Worm (Caenorhabditis elegans) whole organism, L4 larva: ENCODE measurements around the gene tax-6.

ENCODE experiments used
- D1046.2 ChIP-seq: fragments of 200-800 bp; sonication (Bioruptor generic); IDR thresholded peaks from 2 replicates; pipeline ENCODE4 v1.3.6; 2022; ENCODE audit warnings: missing genetic modification characterization, missing compliant biosample characterization
- F37D6.2 ChIP-seq: sonication (generic microtip); optimal IDR thresholded peaks from 2 replicates; lab custom pipeline; 2016; ENCODE audit warnings: mild to moderate bottlenecking, missing genetic modification characterization, missing compliant biosample characterization
- F49E8.2 ChIP-seq: sonication (generic microtip); optimal IDR thresholded peaks from 2 replicates; lab custom pipeline; 2016; ENCODE audit warnings: missing compliant biosample characterization, mild to moderate bottlenecking, missing genetic modification characterization, borderline replicate concordance
- T20F7.1 ChIP-seq: fragments of 200-800 bp; sonication (Bioruptor generic); optimal IDR thresholded peaks from 2 replicates; lab custom pipeline; 2018; ENCODE audit warnings: mild to moderate bottlenecking, missing genetic modification characterization, missing compliant biosample characterization
- ZK546.5 ChIP-seq, 2 experiments: sonication (generic microtip); optimal IDR thresholded peaks; 2 replicates each; lab custom pipeline; 2017; ENCODE audit warnings: missing biosample characterization in 2 of 2, missing genetic modification characterization in 2 of 2
- ceh-20 ChIP-seq: fragments of 200-800 bp; sonication (Bioruptor generic); IDR thresholded peaks from 2 replicates; pipeline ENCODE4 v1.3.6; 2022; ENCODE audit warnings: missing genetic modification reagents, missing genetic modification characterization, missing compliant biosample characterization
- ceh-32 ChIP-seq: sonication (generic microtip); optimal IDR thresholded peaks from 2 replicates; lab custom pipeline; 2016; ENCODE audit warnings: mild to moderate bottlenecking, missing genetic modification characterization, missing compliant biosample characterization; ENCODE audit not compliant: poor library complexity
- ceh-44 ChIP-seq: fragments of 200-800 bp; sonication (Bioruptor generic); IDR thresholded peaks from 2 replicates; pipeline ENCODE4 v1.3.6; 2022; ENCODE audit warnings: missing genetic modification reagents, missing genetic modification characterization, missing compliant biosample characterization
- ctbp-1 ChIP-seq: fragments of 200-800 bp; sonication (Bioruptor generic); IDR thresholded peaks from 2 replicates; pipeline ENCODE4 v1.3.6; 2022; ENCODE audit warnings: missing genetic modification reagents, missing genetic modification characterization, missing compliant biosample characterization
- daf-12 ChIP-seq: fragments of 150-350 bp; optimal IDR thresholded peaks from 2 replicates; lab custom pipeline; 2014; ENCODE audit warnings: missing biosample characterization, missing genetic modification reagents, missing genetic modification characterization
- daf-16 ChIP-seq, 3 experiments: sonication (generic microtip); optimal IDR thresholded peaks; 2 replicates each; lab custom pipeline; 2016 to 2017; ENCODE audit warnings: missing genetic modification characterization in 3 of 3, missing genetic modification reagents in 3 of 3, mild to moderate bottlenecking in 2 of 3, missing compliant biosample characterization in 2 of 3, missing biosample characterization in 1 of 3, moderate library complexity in 1 of 3
- daf-8 ChIP-seq: fragments of 200-800 bp; sonication (Bioruptor generic); IDR thresholded peaks from 2 replicates; pipeline ENCODE4 v1.3.6; 2022; ENCODE audit warnings: missing genetic modification characterization, missing compliant biosample characterization
- dmd-6 ChIP-seq: fragments of 200-800 bp; sonication (Bioruptor generic); IDR thresholded peaks from 2 replicates; pipeline ENCODE4 v1.3.6; 2022; ENCODE audit warnings: missing genetic modification reagents, missing genetic modification characterization, missing compliant biosample characterization
- dve-1 ChIP-seq: sonication (generic microtip); optimal IDR thresholded peaks from 2 replicates; lab custom pipeline; 2017; ENCODE audit warnings: antibody characterized with exemption, mild to moderate bottlenecking, missing genetic modification characterization, missing compliant biosample characterization; ENCODE audit not compliant: insufficient read depth
- egl-27 ChIP-seq: sonication (generic microtip); optimal IDR thresholded peaks from 3 replicates; lab custom pipeline; 2017; ENCODE audit warnings: missing biosample characterization, missing genetic modification reagents, missing genetic modification characterization
- egl-43 ChIP-seq: fragments of 200-800 bp; sonication (Bioruptor generic); IDR thresholded peaks from 2 replicates; pipeline ENCODE4 v1.3.6; 2022; ENCODE audit warnings: missing genetic modification reagents, missing genetic modification characterization, missing compliant biosample characterization
- fos-1 ChIP-seq: fragments of 150-350 bp; optimal IDR thresholded peaks from 2 replicates; lab custom pipeline; 2014; ENCODE audit warnings: missing biosample characterization, missing genetic modification characterization
- hlh-11 ChIP-seq: fragments of 200-800 bp; sonication (Bioruptor generic); optimal IDR thresholded peaks from 2 replicates; lab custom pipeline; 2018; ENCODE audit warnings: mild to moderate bottlenecking, missing genetic modification characterization, missing compliant biosample characterization
- hlh-30 ChIP-seq: sonication (generic microtip); optimal IDR thresholded peaks from 2 replicates; lab custom pipeline; 2017; ENCODE audit warnings: antibody characterized with exemption, mild to moderate bottlenecking, missing genetic modification characterization, missing compliant biosample characterization; ENCODE audit not compliant: insufficient read depth
- lin-1 ChIP-seq: fragments of 200-800 bp; sonication (Bioruptor generic); IDR thresholded peaks from 2 replicates; pipeline ENCODE4 v1.3.6; 2022; ENCODE audit warnings: missing genetic modification reagents, missing genetic modification characterization, missing compliant biosample characterization
- lin-29 ChIP-seq: fragments of 200-800 bp; sonication (Bioruptor generic); IDR thresholded peaks from 2 replicates; pipeline ENCODE4 v1.3.6; 2022; ENCODE audit warnings: missing genetic modification reagents, missing genetic modification characterization, missing compliant biosample characterization
- lin-38 ChIP-seq: fragments of 200-800 bp; sonication (Bioruptor generic); IDR thresholded peaks from 2 replicates; pipeline ENCODE4 v1.3.6; 2022; ENCODE audit warnings: missing genetic modification reagents, missing genetic modification characterization, missing compliant biosample characterization
- mdl-1 ChIP-seq, 2 experiments: fragments of 150-350 bp in 1 of 2; sonication (generic microtip) in 1 of 2; optimal IDR thresholded peaks; 2 replicates each; lab custom pipeline; 2014 to 2017; ENCODE audit warnings: missing biosample characterization in 2 of 2, missing genetic modification characterization in 2 of 2
- mxl-2 ChIP-seq: fragments of 200-800 bp; sonication (Bioruptor generic); conservative IDR thresholded peaks from 2 replicates; pipeline ENCODE4 v1.3.6; 2022; ENCODE audit warnings: missing genetic modification reagents, missing genetic modification characterization, missing compliant biosample characterization
- nhr-111 ChIP-seq: fragments of 200-800 bp; sonication (Bioruptor generic); optimal IDR thresholded peaks from 2 replicates; lab custom pipeline; 2018; ENCODE audit warnings: mild to moderate bottlenecking, missing genetic modification characterization, missing compliant biosample characterization
- nhr-28 ChIP-seq: fragments of 150-350 bp; optimal IDR thresholded peaks from 2 replicates; lab custom pipeline; 2014; ENCODE audit warnings: missing biosample characterization, missing genetic modification characterization
- nhr-42 ChIP-seq: fragments of 200-800 bp; sonication (Bioruptor generic); IDR thresholded peaks from 2 replicates; pipeline ENCODE4 v1.3.6; 2022; ENCODE audit warnings: missing genetic modification characterization, missing compliant biosample characterization
- nhr-48 ChIP-seq: sonication (generic microtip); optimal IDR thresholded peaks from 2 replicates; lab custom pipeline; 2016; ENCODE audit warnings: mild to moderate bottlenecking, missing genetic modification characterization, missing compliant biosample characterization
- nhr-76 ChIP-seq: fragments of 150-350 bp; optimal IDR thresholded peaks from 2 replicates; lab custom pipeline; 2014; ENCODE audit warnings: missing biosample characterization, missing genetic modification characterization
- nhr-77 ChIP-seq: fragments of 150-350 bp; optimal IDR thresholded peaks from 2 replicates; lab custom pipeline; 2014; ENCODE audit warnings: missing biosample characterization, missing genetic modification characterization
- php-3 ChIP-seq: fragments of 200-800 bp; sonication (Bioruptor generic); IDR thresholded peaks from 2 replicates; pipeline ENCODE4 v1.3.6; 2022; ENCODE audit warnings: missing genetic modification reagents, missing genetic modification characterization, missing compliant biosample characterization
- pqm-1 ChIP-seq: sonication (generic microtip); optimal IDR thresholded peaks from 2 replicates; lab custom pipeline; 2017; ENCODE audit warnings: missing biosample characterization, missing genetic modification characterization
- saeg-2 ChIP-seq: fragments of 200-800 bp; sonication (Bioruptor generic); IDR thresholded peaks from 2 replicates; pipeline ENCODE4 v1.3.6; 2022; ENCODE audit warnings: missing genetic modification reagents, missing genetic modification characterization, missing compliant biosample characterization
- set-16 ChIP-seq: fragments of 200-800 bp; sonication (Bioruptor generic); IDR thresholded peaks from 2 replicates; pipeline ENCODE4 v1.3.6; 2022; ENCODE audit warnings: missing genetic modification reagents, missing genetic modification characterization, missing compliant biosample characterization
- skn-1 ChIP-seq: fragments of 150-350 bp; optimal IDR thresholded peaks from 2 replicates; lab custom pipeline; 2014; ENCODE audit warnings: missing biosample characterization, missing genetic modification characterization
- tra-1 ChIP-seq: fragments of 200-800 bp; sonication (Bioruptor generic); IDR thresholded peaks from 2 replicates; pipeline ENCODE4 v1.3.6; 2022; ENCODE audit warnings: missing genetic modification reagents, missing genetic modification characterization, missing compliant biosample characterization
- zip-2 ChIP-seq: fragments of 150-350 bp; optimal IDR thresholded peaks from 2 replicates; lab custom pipeline; 2014; ENCODE audit warnings: missing biosample characterization, missing genetic modification characterization
- ztf-7 ChIP-seq: fragments of 150-350 bp; optimal IDR thresholded peaks from 2 replicates; lab custom pipeline; 2014; ENCODE audit warnings: missing biosample characterization, missing genetic modification characterization

The tax-6 gene

DNA sequence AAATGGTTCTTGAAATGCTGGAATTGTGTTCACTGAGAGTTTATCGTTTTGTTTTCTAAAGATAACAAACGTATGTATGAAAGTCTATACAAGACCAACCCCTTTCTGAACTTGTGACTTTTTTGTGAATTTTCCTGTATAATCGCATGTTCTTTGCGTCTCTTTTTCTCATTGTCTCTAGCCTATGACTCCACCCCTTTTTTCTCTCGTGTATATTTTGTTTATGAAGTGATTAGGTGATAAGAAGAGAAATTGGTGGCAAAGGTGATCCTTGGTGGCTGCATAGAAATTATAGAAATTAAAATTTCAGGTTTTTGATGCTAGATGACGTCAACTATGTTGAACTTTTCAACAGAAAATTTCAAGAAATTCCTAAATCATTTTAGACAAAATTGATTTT lies 43.6 kb upstream of the tax-6 start, which contains the start of gene T07G12.5 (continued):
- no peak for TF ChIP-seq ZK546.5 (tag; optimal IDR thresholded peaks at IDR 0.05; lab: Kevin White, UChicago)
- TF ChIP-seq T20F7.1 (GFP tag; lab: Kevin White, UChicago): no peak
- TF ChIP-seq ceh-44 (GFP tag; lab: Robert Waterston, UW): no peak

DNA sequence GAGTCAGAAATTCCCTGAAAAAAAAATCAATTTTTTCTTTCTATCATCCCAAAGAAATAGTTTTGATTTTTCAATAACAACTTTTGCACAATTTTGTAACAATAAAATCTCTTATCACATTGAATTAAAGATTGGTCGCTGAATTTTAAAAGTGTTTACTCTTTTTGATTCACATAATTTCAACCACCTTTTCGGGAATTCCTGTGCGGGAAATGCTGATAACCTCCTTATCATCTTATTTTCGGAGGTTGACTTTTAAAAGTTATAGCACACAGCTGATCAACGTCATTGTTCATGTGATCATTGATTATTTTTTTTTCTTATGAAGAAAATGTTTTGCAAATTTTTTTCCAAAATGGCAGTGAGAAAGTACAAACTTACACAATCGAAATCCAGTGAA lies 42.0 kb upstream of the tax-6 start:
- TF ChIP-seq ceh-20 (GFP tag; lab: Robert Waterston, UW): no peak
- no peak for TF ChIP-seq daf-16 (GFP tag; optimal IDR thresholded peaks at IDR 0.05; lab: Kevin White, UChicago)
- peak; percentile 91 for TF ChIP-seq daf-16 (tag; optimal IDR thresholded peaks at IDR 0.05; lab: Kevin White, UChicago)
- TF ChIP-seq F49E8.2 (tag; lab: Kevin White, UChicago): no peak
- TF ChIP-seq F37D6.2: no peak
- no peak for TF ChIP-seq egl-43 (GFP tag; lab: Robert Waterston, UW)
- TF ChIP-seq dmd-6 (GFP tag; lab: Robert Waterston, UW): peak; percentile 74
- no peak for TF ChIP-seq saeg-2 (GFP tag; lab: Robert Waterston, UW)
- no peak for TF ChIP-seq tra-1
- no peak for TF ChIP-seq egl-27
- no peak for TF ChIP-seq ztf-7
- no peak for TF ChIP-seq set-16
- TF ChIP-seq nhr-77 (tag; lab: Kevin White, UChicago): peak; percentile 73
- no peak for TF ChIP-seq lin-38
- no peak for TF ChIP-seq daf-8 (GFP tag; lab: Robert Waterston, UW)
- TF ChIP-seq dve-1: peak; percentile 62
- peak; percentile 65 for TF ChIP-seq nhr-28 (tag; lab: Kevin White, UChicago)
- peak; percentile 75 for TF ChIP-seq pqm-1 (tag; lab: Kevin White, UChicago)
- peak; percentile 15 for TF ChIP-seq hlh-30 (tag; lab: Kevin White, UChicago)
- TF ChIP-seq skn-1: no peak
- peak; percentile 56; the same call in 1 of the 2 replicates for TF ChIP-seq php-3
- no peak for TF ChIP-seq nhr-111 (GFP tag; lab: Kevin White, UChicago)
- no peak for TF ChIP-seq ceh-32 (tag; lab: Kevin White, UChicago)
- no peak for TF ChIP-seq fos-1 (tag; lab: Kevin White, UChicago)
- no peak for TF ChIP-seq ctbp-1 (GFP tag; lab: Robert Waterston, UW)
- no peak for TF ChIP-seq lin-1
- no peak for TF ChIP-seq zip-2 (tag; lab: Kevin White, UChicago)
- TF ChIP-seq nhr-76: no peak
- TF ChIP-seq mxl-2 (GFP tag; lab: Robert Waterston, UW): no peak
- no peak for TF ChIP-seq daf-12 (tag; lab: Kevin White, UChicago)
- peak; percentile 57 for TF ChIP-seq hlh-11

DNA sequence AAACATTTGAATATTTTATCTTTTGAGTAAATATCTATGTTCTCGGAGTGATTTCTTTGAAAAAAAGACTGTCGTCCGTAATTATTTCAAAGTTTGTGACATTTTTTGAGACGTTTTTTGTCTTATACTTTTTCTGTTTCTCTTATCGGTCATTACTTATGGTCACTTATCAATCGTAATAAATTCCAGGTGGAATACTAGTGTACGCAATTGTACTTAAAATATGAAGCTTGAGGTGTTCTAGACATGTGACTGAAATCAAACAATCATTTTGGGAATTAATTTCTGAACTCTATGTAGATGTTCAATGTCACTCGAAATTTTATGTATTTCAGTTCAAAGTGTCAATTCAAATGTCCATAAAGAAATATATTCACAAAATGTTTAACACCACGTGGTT lies 40.9 kb upstream of the tax-6 start:
- TF ChIP-seq skn-1: no peak
- TF ChIP-seq mdl-1 (tag; optimal IDR thresholded peaks at IDR 0.05; lab: Kevin White, UChicago): no peak
- TF ChIP-seq D1046.2 (GFP tag; lab: Robert Waterston, UW): no peak
- TF ChIP-seq lin-29: no peak
- no peak for TF ChIP-seq nhr-48 (tag; lab: Kevin White, UChicago)
- peak; percentile 18 for TF ChIP-seq nhr-28 (tag; lab: Kevin White, UChicago)
- TF ChIP-seq nhr-42 (GFP tag; lab: Robert Waterston, UW): no peak
